Worm (Caenorhabditis elegans): ENCODE measurements around the gene nmur-3.

DNA sequence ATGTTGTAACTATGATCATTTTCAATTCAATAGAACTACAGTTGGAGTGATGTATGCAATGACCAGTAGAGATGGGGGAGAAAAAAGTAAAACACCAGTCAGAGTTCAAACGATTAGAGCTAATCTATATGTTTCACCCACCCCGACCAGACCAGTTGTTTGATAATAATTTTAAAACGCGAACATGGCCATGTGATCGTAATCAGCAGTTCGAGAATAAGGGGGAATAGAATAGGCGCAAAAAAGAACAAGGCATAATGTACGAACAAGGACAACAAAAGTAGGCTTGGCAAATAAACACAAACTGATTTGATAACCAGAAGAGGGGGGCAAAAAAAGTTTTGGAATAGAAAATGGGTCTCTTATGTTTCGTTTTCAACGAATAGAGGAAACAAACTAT lies 31.8 kb downstream of the nmur-3 start:
- TF ChIP-seq madf-2 (tag; optimal IDR thresholded peaks at IDR 0.05) (no peak), hlh-15 (tag; optimal IDR thresholded peaks at IDR 0.05) (no peak), hlh-30 (tag; optimal IDR thresholded peaks at IDR 0.05; ENCODE audit: insufficient read depth) (no peak), elt-2 (tag; optimal IDR thresholded peaks at IDR 0.05) (no peak), nhr-11 (tag; optimal IDR thresholded peaks at IDR 0.05) (no peak), pqm-1 (tag; optimal IDR thresholded peaks at IDR 0.05) (no peak), F13H6.1 (tag; optimal IDR thresholded peaks at IDR 0.05) (no peak), rnt-1 (tag; optimal IDR thresholded peaks at IDR 0.05) (no peak), pha-4 (tag; optimal IDR thresholded peaks at IDR 0.05) (no peak), odd-2 (tag; optimal IDR thresholded peaks at IDR 0.05) (no peak), ama-1 (optimal IDR thresholded peaks at IDR 0.05) (no peak), lin-11 (tag; optimal IDR thresholded peaks at IDR 0.05) (no peak)
